Fruit fly (Drosophila melanogaster) whole organism, embryonic: ENCODE results near the gene asf1.

ENCODE experiments used
- CG7372 ChIP-seq: fragments of 200-800 bp; sonication (Bioruptor generic); IDR thresholded peaks from 2 replicates; pipeline ENCODE4 v1.3.6; 2022; ENCODE audit warnings: missing biosample characterization, missing genetic modification characterization
- Dll ChIP-seq: fragments of 200-800 bp; sonication (Bioruptor generic); IDR thresholded peaks from 4 replicates; pipeline ENCODE4 v1.3.6; 2022; ENCODE audit warnings: missing biosample characterization, missing genetic modification characterization; ENCODE audit not compliant: partially characterized antibody
- GATAe ChIP-seq: fragments of 200-800 bp; sonication (Bioruptor generic); conservative IDR thresholded peaks from 2 replicates; pipeline ENCODE4 v1.3.6; 2022; ENCODE audit warnings: missing biosample characterization, missing genetic modification characterization
- Hr39 ChIP-seq: fragments of >200 bp; optimal IDR thresholded peaks from 2 replicates; lab custom pipeline; 2017
- ase ChIP-seq: fragments of 200-800 bp; sonication (Bioruptor generic); IDR thresholded peaks from 3 replicates; pipeline ENCODE4 v1.3.6; 2022; ENCODE audit warnings: missing biosample characterization, missing genetic modification characterization
- fd3F ChIP-seq: fragments of 200-800 bp; sonication (Bioruptor generic); optimal IDR thresholded peaks from 2 replicates; lab custom pipeline; 2018; ENCODE audit warnings: missing biosample characterization, mild to moderate bottlenecking, missing genetic modification characterization, moderate library complexity
- rib ChIP-seq: fragments of 200-800 bp; sonication (Bioruptor generic); IDR thresholded peaks from 2 replicates; pipeline ENCODE4 v1.3.6; 2022; ENCODE audit warnings: missing biosample characterization, missing genetic modification characterization

dm6 chr3L:19585979-19586378, 32.7 kb upstream of the asf1 start, which contains the start of the genes CG9231 and CG9330:
- TF ChIP-seq fd3F (GFP tag; lab: Kevin White, UChicago) (no peak), Hr39 (lab: Kevin White, UChicago) (no peak), rib (GFP tag; lab: Robert Waterston, UW) (no peak), GATAe (GFP tag; lab: Robert Waterston, UW) (no peak), Dll (GFP tag; lab: Robert Waterston, UW) (0 out of 4 replicates have a peak, but pooled peaks have one; percentile 23), ase (no peak), CG7372 (no peak)
